Worm (Caenorhabditis elegans) whole organism, early embryonic: ENCODE results near the gene skr-17.

ENCODE experiments used
- F13C5.2 ChIP-seq: sonication (generic microtip); optimal IDR thresholded peaks from 2 replicates; lab custom pipeline; 2017; ENCODE audit warnings: mild to moderate bottlenecking, missing genetic modification characterization, inconsistent platforms, missing compliant biosample characterization
- aly-1 ChIP-seq: sonication (generic microtip); optimal IDR thresholded peaks from 2 replicates; lab custom pipeline; 2016; ENCODE audit warnings: missing genetic modification characterization, missing compliant biosample characterization
- ama-1 ChIP-seq: fragments of 150-350 bp; optimal IDR thresholded peaks from 2 replicates; lab custom pipeline; 2014
- ets-7 ChIP-seq: sonication (generic microtip); optimal IDR thresholded peaks from 2 replicates; lab custom pipeline; 2016; ENCODE audit warnings: missing genotype, missing genetic modification characterization, missing compliant biosample characterization
- tbx-37 ChIP-seq: fragments of 200-800 bp; sonication (Bioruptor generic); conservative IDR thresholded peaks from 2 replicates; pipeline ENCODE4 v1.3.6; 2022; ENCODE audit warnings: missing genetic modification reagents, missing genetic modification characterization, missing compliant biosample characterization

ce11 chrII:7761440-7761839, 21.9 kb upstream of the skr-17 start, which contains the start of gene B0228.8:
- TF ChIP-seq ama-1 = no peak
- TF ChIP-seq F13C5.2 (tag; lab: Kevin White, UChicago) = no peak
- no peak for TF ChIP-seq aly-1 (tag; lab: Kevin White, UChicago)
- no peak for TF ChIP-seq tbx-37 (GFP tag; lab: Robert Waterston, UW)
- TF ChIP-seq ets-7 (tag; lab: Kevin White, UChicago) = no peak
